Fruit fly (Drosophila melanogaster): ENCODE results near the gene CG4953.

CG4953 gene

DNA sequence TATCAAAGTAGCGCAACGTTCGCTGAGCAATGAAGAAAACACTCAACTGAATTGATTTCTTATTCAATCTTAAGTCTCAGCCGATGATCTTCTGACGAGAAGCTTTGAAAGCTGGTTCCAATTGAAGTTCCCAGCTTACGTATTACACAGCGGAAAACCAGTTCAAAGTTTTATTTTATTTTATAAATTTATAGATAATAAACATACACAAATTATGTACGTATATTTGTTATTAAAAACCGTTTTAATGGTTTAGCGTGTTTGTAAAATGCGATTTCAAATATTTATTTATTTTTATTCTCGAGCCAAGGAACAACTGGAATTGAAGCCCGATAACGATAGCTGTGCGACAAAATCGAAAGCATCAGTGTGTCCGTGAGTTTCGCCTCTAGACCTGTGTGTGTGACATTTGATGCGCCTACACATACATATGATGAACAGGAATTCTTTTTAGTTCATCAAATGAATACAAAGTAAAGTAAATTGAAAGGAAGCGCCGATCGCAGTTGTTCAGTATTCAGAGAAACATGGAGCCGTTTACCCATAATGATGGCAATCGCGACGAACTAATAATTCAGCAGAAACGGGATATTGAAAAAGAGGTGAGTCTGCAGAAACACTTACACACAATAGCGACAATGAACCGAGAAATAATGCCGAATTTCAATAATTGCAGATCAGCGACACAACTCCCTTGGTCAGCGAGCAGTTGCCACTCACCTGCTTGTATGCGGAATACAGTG, 40.2 kb downstream of the CG4953 start, which contains the start of the genes CG5390 and CG4968:
Gene CG5390 (minus strand): TSS at position 77 of the 743 bp plus-strand sequence.
Gene CG4968 (plus strand): TSS at position 405 of the 743 bp plus-strand sequence.
- TF ChIP-seq noc (tag; optimal IDR thresholded peaks at IDR 0.05): peak; percentile 59

DNA sequence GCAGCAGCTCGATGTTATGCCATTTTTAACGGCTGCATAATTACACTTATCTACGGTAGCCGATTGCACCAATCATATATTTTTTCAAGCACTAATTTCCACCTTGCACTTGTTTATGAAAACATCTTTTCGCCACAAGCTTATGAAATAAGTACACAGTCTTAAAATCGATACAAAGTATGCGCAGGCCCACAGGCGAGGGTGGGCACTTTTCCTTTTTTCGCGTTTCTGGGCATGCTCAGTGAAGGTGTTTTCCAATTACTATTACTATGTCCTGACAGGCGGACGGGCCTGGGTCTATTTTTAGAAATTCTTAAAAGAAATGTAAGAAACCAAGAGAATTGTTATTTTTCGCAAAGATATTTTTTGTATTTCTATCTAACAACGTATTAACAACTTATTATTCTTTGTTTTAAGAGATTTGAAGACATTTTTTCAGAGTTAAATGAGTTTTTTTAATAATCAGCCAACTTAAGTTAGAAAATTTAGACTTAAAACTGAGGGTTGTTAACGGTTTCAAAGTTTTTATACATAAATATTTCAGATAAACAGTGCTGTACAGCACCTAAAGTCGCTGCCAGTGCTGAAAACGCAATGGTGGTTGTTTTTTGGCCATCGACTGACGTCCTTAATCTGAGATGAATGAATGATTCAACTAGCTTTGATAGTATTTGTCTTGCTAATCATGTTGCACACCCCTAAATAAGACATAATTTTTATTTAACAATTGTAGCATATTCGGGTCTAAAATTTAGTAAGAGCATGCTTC, 44.3 kb downstream of the CG4953 start, which contains the start of gene Cdk5alpha:
Gene Cdk5alpha (minus strand): TSS at position 343 of the 769 bp plus-strand sequence.
- TF ChIP-seq noc (tag; optimal IDR thresholded peaks at IDR 0.05): no peak

DNA sequence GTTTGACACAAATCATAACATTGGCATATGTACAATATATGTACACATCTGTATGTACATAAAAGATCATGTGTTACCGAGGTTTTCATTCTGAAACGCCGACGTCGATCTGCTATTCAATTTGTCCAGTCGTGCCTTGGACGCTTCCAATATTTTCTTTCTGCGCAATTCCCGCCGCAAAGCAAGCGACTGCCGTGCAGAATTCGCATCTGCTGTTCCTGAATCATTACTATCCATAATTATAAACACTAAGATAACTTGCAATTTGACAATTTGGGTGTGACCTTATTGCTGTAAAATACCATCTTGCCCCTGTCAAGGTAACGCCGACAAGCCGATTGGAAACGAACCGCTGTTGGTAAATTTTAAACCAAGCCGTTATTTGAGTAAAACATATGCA, 45.3 kb downstream of the CG4953 start:
- no peak for TF ChIP-seq noc (tag; optimal IDR thresholded peaks at IDR 0.05)

DNA sequence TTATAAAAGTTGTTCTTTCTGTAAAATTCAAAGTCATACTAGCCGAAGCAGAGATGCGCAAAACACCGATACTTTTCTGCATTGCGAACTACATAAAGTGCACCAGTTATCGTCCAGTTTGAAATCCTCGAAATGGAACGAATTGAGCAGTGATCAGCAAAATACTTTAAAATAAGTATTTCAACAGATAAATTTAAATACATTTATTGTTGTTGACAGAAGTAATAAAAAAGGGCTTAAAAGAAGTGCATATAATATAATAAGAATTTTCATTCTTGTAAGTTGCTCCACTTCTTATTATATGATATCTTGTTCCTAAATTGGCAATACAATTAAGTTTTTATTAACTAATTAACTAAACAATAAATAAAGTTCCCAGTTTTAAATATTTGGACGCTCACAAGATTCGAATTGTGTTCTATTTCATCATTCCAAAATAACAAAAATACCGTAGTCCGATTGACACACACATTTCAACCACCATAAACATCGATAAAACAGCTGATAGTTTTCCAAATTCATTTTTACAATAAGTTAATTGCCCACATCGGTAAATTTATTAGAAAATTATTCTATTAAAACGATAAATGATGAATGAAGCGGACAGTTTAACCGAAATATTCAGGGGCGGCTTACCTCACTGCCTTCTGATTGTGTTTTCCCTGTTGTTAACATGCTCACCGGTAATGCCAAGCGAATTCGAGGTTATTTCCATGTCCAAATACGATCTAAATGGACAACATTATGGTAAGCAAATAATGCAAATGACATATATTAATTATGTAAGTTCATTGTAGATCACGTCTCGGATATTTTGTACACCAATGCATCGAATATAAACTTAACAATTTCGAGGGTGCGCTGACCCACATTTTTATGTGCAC, 48.1 kb downstream of the CG4953 start, which contains the start of the genes Usp14 and CG4972:
Gene Usp14 (minus strand): TSS at position 70 of the 884 bp plus-strand sequence.
Gene CG4972 (plus strand): TSS at position 466 of the 884 bp plus-strand sequence.
- no peak for TF ChIP-seq noc (tag; optimal IDR thresholded peaks at IDR 0.05)

DNA sequence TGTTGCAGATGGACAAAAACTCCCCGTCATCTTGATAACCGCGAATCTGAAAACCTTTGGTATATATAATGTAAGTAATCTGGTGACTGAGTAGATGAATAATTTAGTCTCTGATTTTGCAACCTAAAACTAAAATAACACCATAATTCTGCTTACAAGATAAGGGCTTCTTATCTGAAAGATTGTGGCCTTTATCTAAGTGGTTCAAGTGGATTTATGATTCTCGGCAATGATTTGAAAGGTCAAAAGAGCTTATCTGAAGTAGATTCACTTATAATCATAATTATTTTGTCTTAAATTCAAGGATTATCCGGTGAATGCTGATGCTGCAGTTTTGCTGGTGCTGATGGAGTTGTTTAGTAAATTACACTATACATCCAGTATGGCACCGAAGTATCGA, 49.4 kb downstream of the CG4953 start:
- TF ChIP-seq noc (tag; optimal IDR thresholded peaks at IDR 0.05): no peak
